Worm (Caenorhabditis elegans) whole organism, early embryonic: ENCODE data around the gene F09E5.14.

ENCODE experiments used
- B0310.2 ChIP-seq: sonication (generic microtip); optimal IDR thresholded peaks from 2 replicates; lab custom pipeline; 2016; ENCODE audit warnings: mild to moderate bottlenecking, missing genetic modification characterization, missing compliant biosample characterization
- F13C5.2 ChIP-seq: sonication (generic microtip); optimal IDR thresholded peaks from 2 replicates; lab custom pipeline; 2017; ENCODE audit warnings: mild to moderate bottlenecking, missing genetic modification characterization, inconsistent platforms, missing compliant biosample characterization
- aly-1 ChIP-seq: sonication (generic microtip); optimal IDR thresholded peaks from 2 replicates; lab custom pipeline; 2016; ENCODE audit warnings: missing genetic modification characterization, missing compliant biosample characterization
- ama-1 ChIP-seq: fragments of 150-350 bp; optimal IDR thresholded peaks from 2 replicates; lab custom pipeline; 2014
- ceh-13 ChIP-seq: fragments of 200-800 bp; sonication (Bioruptor generic); optimal IDR thresholded peaks from 2 replicates; lab custom pipeline; 2018; ENCODE audit warnings: mild to moderate bottlenecking, missing genetic modification characterization, missing compliant biosample characterization
- ceh-36 ChIP-seq: sonication (generic microtip); optimal IDR thresholded peaks from 2 replicates; lab custom pipeline; 2016; ENCODE audit warnings: missing genetic modification characterization, inconsistent platforms, missing compliant biosample characterization
- ets-7 ChIP-seq: sonication (generic microtip); optimal IDR thresholded peaks from 2 replicates; lab custom pipeline; 2016; ENCODE audit warnings: missing genotype, missing genetic modification characterization, missing compliant biosample characterization
- hmbx-1 ChIP-seq: sonication (generic microtip); optimal IDR thresholded peaks from 2 replicates; lab custom pipeline; 2016; ENCODE audit warnings: mild to moderate bottlenecking, missing genetic modification characterization, missing compliant biosample characterization
- hmg-4 ChIP-seq: fragments of 200-800 bp; sonication (Bioruptor generic); optimal IDR thresholded peaks from 2 replicates; lab custom pipeline; 2018; ENCODE audit warnings: mild to moderate bottlenecking, missing genetic modification characterization, missing compliant biosample characterization
- hnd-1 ChIP-seq: sonication (generic microtip); optimal IDR thresholded peaks from 2 replicates; lab custom pipeline; 2016; ENCODE audit warnings: missing genetic modification characterization, missing compliant biosample characterization
- pes-1 ChIP-seq: fragments of 200-800 bp; sonication (Bioruptor generic); IDR thresholded peaks from 2 replicates; pipeline ENCODE4 v1.3.6; 2022; ENCODE audit warnings: missing genetic modification reagents, missing genetic modification characterization, missing compliant biosample characterization
- tbx-11 ChIP-seq: fragments of 200-800 bp; sonication (Bioruptor generic); IDR thresholded peaks from 2 replicates; pipeline ENCODE4 v1.3.6; 2022; ENCODE audit warnings: missing genetic modification characterization, missing compliant biosample characterization
- tbx-37 ChIP-seq: fragments of 200-800 bp; sonication (Bioruptor generic); conservative IDR thresholded peaks from 2 replicates; pipeline ENCODE4 v1.3.6; 2022; ENCODE audit warnings: missing genetic modification reagents, missing genetic modification characterization, missing compliant biosample characterization
- tra-4 ChIP-seq: sonication (generic microtip); optimal IDR thresholded peaks from 2 replicates; lab custom pipeline; 2017; ENCODE audit warnings: missing genetic modification characterization, missing compliant biosample characterization

- TF ChIP-seq ama-1 (lab: Kevin White, UChicago) (no peak), ets-7 (no peak), ceh-36 (no peak), hmbx-1 (tag; lab: Kevin White, UChicago) (no peak), aly-1 (tag; lab: Kevin White, UChicago) (no peak), tra-4 (tag; lab: Kevin White, UChicago) (no peak), hnd-1 (tag; lab: Kevin White, UChicago) (no peak), hmg-4 (GFP tag; lab: Kevin White, UChicago) (no peak), tbx-11 (GFP tag; lab: Robert Waterston, UW) (no peak), ceh-13 (no peak), tbx-37 (no peak), F13C5.2 (no peak), pes-1 (GFP tag; lab: Robert Waterston, UW) (no peak), B0310.2 (no peak)
These were observed 20.0 kb downstream of the F09E5.14 start for ce11 chrII:5324653-5325052.
